Fruit fly (Drosophila melanogaster) whole organism, embryonic: Measurements from ENCODE around the gene CG13299.

ENCODE experiments used
- Atf6 ChIP-seq: fragments of 200-800 bp; sonication (Bioruptor generic); IDR thresholded peaks from 2 replicates; pipeline ENCODE4 v1.3.6; 2022; ENCODE audit warnings: missing biosample characterization, missing genetic modification characterization
- Bteb2 ChIP-seq: fragments of 200-800 bp; sonication (Bioruptor generic); optimal IDR thresholded peaks from 2 replicates; lab custom pipeline; 2016; ENCODE audit warnings: missing biosample characterization, missing genetic modification characterization
- CG10147 ChIP-seq: fragments of 200-800 bp; sonication (Bioruptor generic); optimal IDR thresholded peaks from 2 replicates; lab custom pipeline; 2019; ENCODE audit warnings: missing biosample characterization, mild to moderate bottlenecking, missing genetic modification characterization, moderate library complexity
- CG11093 ChIP-seq: fragments of 200-800 bp; sonication (Bioruptor generic); IDR thresholded peaks from 3 replicates; pipeline ENCODE4 v1.3.6; 2022; ENCODE audit warnings: missing biosample characterization, missing genetic modification characterization
- CG12391 ChIP-seq: fragments of 200-800 bp; sonication (Bioruptor generic); optimal IDR thresholded peaks from 3 replicates; lab custom pipeline; 2018; ENCODE audit warnings: missing biosample characterization, mild to moderate bottlenecking, missing genetic modification characterization, moderate library complexity
- CG12659 ChIP-seq: fragments of 200-800 bp; sonication (Bioruptor generic); optimal IDR thresholded peaks from 3 replicates; lab custom pipeline; 2017; ENCODE audit warnings: mild to moderate bottlenecking, missing biosample characterization, missing genetic modification reagents, missing genetic modification characterization
- CG12769 ChIP-seq: fragments of 200-800 bp; sonication (Bioruptor generic); optimal IDR thresholded peaks from 2 replicates; lab custom pipeline; 2019; ENCODE audit warnings: missing biosample characterization, mild to moderate bottlenecking, missing genetic modification characterization, moderate library complexity
- CG13296 ChIP-seq: fragments of 200-800 bp; sonication (Bioruptor generic); optimal IDR thresholded peaks from 3 replicates; lab custom pipeline; 2018; ENCODE audit warnings: missing biosample characterization, mild to moderate bottlenecking, missing genetic modification characterization
- CG15073 ChIP-seq: fragments of 200-800 bp; sonication (Bioruptor generic); optimal IDR thresholded peaks from 2 replicates; lab custom pipeline; 2016; ENCODE audit warnings: missing biosample characterization, missing genetic modification characterization
- CG2889 ChIP-seq: fragments of 200-800 bp; sonication (Bioruptor generic); IDR thresholded peaks from 3 replicates; pipeline ENCODE4 v1.3.6; 2022; ENCODE audit warnings: missing biosample characterization, missing genetic modification characterization
- CG30020 ChIP-seq: fragments of 200-800 bp; optimal IDR thresholded peaks from 2 replicates; lab custom pipeline; 2019; ENCODE audit warnings: missing biosample characterization, mild to moderate bottlenecking, missing genetic modification characterization, moderate library complexity
- CG32772 ChIP-seq: fragments of 200-800 bp; sonication (Bioruptor generic); IDR thresholded peaks from 2 replicates; pipeline ENCODE4 v1.3.6; 2022; ENCODE audit warnings: missing biosample characterization, missing genetic modification characterization
- CG3407 ChIP-seq: fragments of 200-800 bp; sonication (Bioruptor generic); optimal IDR thresholded peaks from 2 replicates; lab custom pipeline; 2018; ENCODE audit warnings: missing biosample characterization, mild to moderate bottlenecking, missing genetic modification characterization
- CG6689 ChIP-seq: fragments of 200-800 bp; sonication (Bioruptor generic); IDR thresholded peaks from 2 replicates; pipeline ENCODE4 v1.3.6; 2022; ENCODE audit warnings: missing biosample characterization, missing genetic modification characterization
- CG7928 ChIP-seq: fragments of 200-800 bp; sonication (Bioruptor generic); optimal IDR thresholded peaks from 2 replicates; lab custom pipeline; 2017; ENCODE audit warnings: missing biosample characterization, mild to moderate bottlenecking, missing genetic modification characterization
- CG9797 ChIP-seq: fragments of 200-800 bp; sonication (Bioruptor generic); optimal IDR thresholded peaks from 3 replicates; lab custom pipeline; 2018; ENCODE audit warnings: missing biosample characterization, mild to moderate bottlenecking, missing genetic modification characterization
- D19A ChIP-seq: fragments of 200-800 bp; optimal IDR thresholded peaks from 3 replicates; lab custom pipeline; 2019; ENCODE audit warnings: missing biosample characterization, mild to moderate bottlenecking, missing genetic modification characterization, moderate library complexity
- Dad ChIP-seq: fragments of 200-800 bp; sonication (Bioruptor generic); optimal IDR thresholded peaks from 3 replicates; lab custom pipeline; 2016; ENCODE audit warnings: missing biosample characterization, missing genetic modification characterization
- Drgx ChIP-seq: fragments of 200-800 bp; sonication (Bioruptor generic); IDR thresholded peaks from 2 replicates; pipeline ENCODE4 v1.3.6; 2022; ENCODE audit warnings: missing biosample characterization, missing genetic modification characterization
- GATAe ChIP-seq: fragments of 200-800 bp; sonication (Bioruptor generic); conservative IDR thresholded peaks from 2 replicates; pipeline ENCODE4 v1.3.6; 2022; ENCODE audit warnings: missing biosample characterization, missing genetic modification characterization
- H2.0 ChIP-seq: fragments of 200-800 bp; sonication (Bioruptor generic); IDR thresholded peaks from 2 replicates; pipeline ENCODE4 v1.3.6; 2022; ENCODE audit warnings: missing biosample characterization, missing genetic modification characterization
- HLHmδ ChIP-seq: fragments of 200-800 bp; sonication (Bioruptor generic); optimal IDR thresholded peaks from 2 replicates; lab custom pipeline; 2018; ENCODE audit warnings: missing biosample characterization, mild to moderate bottlenecking, missing genetic modification characterization, moderate library complexity
- Hmx ChIP-seq: fragments of 200-800 bp; sonication (Bioruptor generic); optimal IDR thresholded peaks from 2 replicates; lab custom pipeline; 2016; ENCODE audit warnings: missing biosample characterization, missing genetic modification characterization
- Meics ChIP-seq: fragments of 200-800 bp; sonication (Bioruptor generic); optimal IDR thresholded peaks from 2 replicates; lab custom pipeline; 2017; ENCODE audit warnings: missing biosample characterization, mild to moderate bottlenecking, missing genetic modification characterization
- NC2β ChIP-seq: fragments of 200-800 bp; sonication (Bioruptor generic); optimal IDR thresholded peaks from 2 replicates; lab custom pipeline; 2016; ENCODE audit warnings: missing biosample characterization, missing genetic modification characterization
- NfI ChIP-seq: fragments of 200-800 bp; sonication (Bioruptor generic); optimal IDR thresholded peaks from 3 replicates; lab custom pipeline; 2018; ENCODE audit warnings: missing biosample characterization, mild to moderate bottlenecking, missing genetic modification characterization, moderate library complexity
- Poxn ChIP-seq: fragments of 200-800 bp; sonication (Bioruptor generic); IDR thresholded peaks from 2 replicates; pipeline ENCODE4 v1.3.6; 2022; ENCODE audit warnings: missing biosample characterization, missing genetic modification characterization
- Ptx1 ChIP-seq: fragments of 200-800 bp; sonication (Bioruptor generic); IDR thresholded peaks from 2 replicates; pipeline ENCODE4 v1.3.6; 2022; ENCODE audit warnings: missing biosample characterization, missing genetic modification characterization
- Xbp1 ChIP-seq: fragments of 200-800 bp; sonication (Bioruptor generic); optimal IDR thresholded peaks from 3 replicates; lab custom pipeline; 2016; ENCODE audit warnings: missing biosample characterization, mild to moderate bottlenecking, missing genetic modification characterization
- ab ChIP-seq: fragments of 200-800 bp; sonication (Bioruptor generic); optimal IDR thresholded peaks from 2 replicates; lab custom pipeline; 2016; ENCODE audit warnings: missing biosample characterization, missing genetic modification characterization
- aop ChIP-seq: fragments of 200-800 bp; sonication (Bioruptor generic); IDR thresholded peaks from 2 replicates; pipeline ENCODE4 v1.3.6; 2022; ENCODE audit warnings: missing biosample characterization, missing genetic modification characterization
- ash1 ChIP-seq: fragments of 200-800 bp; sonication (Bioruptor generic); optimal IDR thresholded peaks from 2 replicates; lab custom pipeline; 2018; ENCODE audit warnings: missing biosample characterization, mild to moderate bottlenecking, missing genetic modification characterization
- az2 ChIP-seq: fragments of 200-800 bp; sonication (Bioruptor generic); optimal IDR thresholded peaks from 3 replicates; lab custom pipeline; 2016; ENCODE audit warnings: missing biosample characterization, missing genetic modification characterization
- bowl ChIP-seq: fragments of 200-800 bp; sonication (Bioruptor generic); IDR thresholded peaks from 2 replicates; pipeline ENCODE4 v1.3.6; 2022; ENCODE audit warnings: missing biosample characterization, missing genetic modification characterization
- bsh ChIP-seq, 2 experiments: fragments of 200-800 bp; sonication (Bioruptor generic); optimal IDR thresholded peaks; 2 replicates each; lab custom pipeline; 2017 to 2018; ENCODE audit warnings: mild to moderate bottlenecking in 2 of 2, missing biosample characterization in 2 of 2, missing genetic modification characterization in 2 of 2, moderate library complexity in 1 of 2
- cas ChIP-seq: fragments of 200-800 bp; sonication (Bioruptor generic); IDR thresholded peaks from 2 replicates; pipeline ENCODE4 v1.3.6; 2022; ENCODE audit warnings: missing biosample characterization, missing genetic modification characterization
- fu2 ChIP-seq: fragments of 200-800 bp; sonication (Bioruptor generic); optimal IDR thresholded peaks from 2 replicates; lab custom pipeline; 2016; ENCODE audit warnings: missing biosample characterization, missing genetic modification characterization
- hkb ChIP-seq, 2 experiments: fragments of 200-800 bp in 1 of 2; fragments of >200 bp in 1 of 2; sonication (Bioruptor generic) in 1 of 2; IDR thresholded peaks in 1 of 2; optimal IDR thresholded peaks in 1 of 2; 2 replicates each; pipeline versions ENCODE4 v1.3.6 to Lab custom; 2017 to 2022; ENCODE audit warnings: missing biosample characterization in 1 of 2, missing genetic modification characterization in 1 of 2
- jumu ChIP-seq: fragments of 200-800 bp; sonication (Bioruptor generic); optimal IDR thresholded peaks from 3 replicates; lab custom pipeline; 2016; ENCODE audit warnings: missing biosample characterization, missing genetic modification characterization
- knrl ChIP-seq: fragments of 200-800 bp; sonication (Bioruptor generic); IDR thresholded peaks from 3 replicates; pipeline ENCODE4 v1.3.6; 2022; ENCODE audit warnings: missing biosample characterization, missing genetic modification characterization; ENCODE audit not compliant: partially characterized antibody
- lilli ChIP-seq: fragments of 200-800 bp; sonication (Bioruptor generic); optimal IDR thresholded peaks from 3 replicates; lab custom pipeline; 2016; ENCODE audit warnings: missing biosample characterization, missing genetic modification characterization
- maf-S ChIP-seq: fragments of 200-800 bp; sonication (Bioruptor generic); optimal IDR thresholded peaks from 2 replicates; lab custom pipeline; 2016; ENCODE audit warnings: missing biosample characterization, missing genetic modification characterization
- mirr ChIP-seq: fragments of 200-800 bp; sonication (Bioruptor generic); optimal IDR thresholded peaks from 3 replicates; lab custom pipeline; 2018; ENCODE audit warnings: missing biosample characterization, mild to moderate bottlenecking, missing genetic modification characterization
- pnt ChIP-seq: fragments of 200-800 bp; sonication (Bioruptor generic); optimal IDR thresholded peaks from 3 replicates; lab custom pipeline; 2016; ENCODE audit warnings: missing biosample characterization, missing genetic modification characterization
- repo ChIP-seq: fragments of 200-800 bp; sonication (Bioruptor generic); optimal IDR thresholded peaks from 2 replicates; lab custom pipeline; 2016; ENCODE audit warnings: missing biosample characterization, missing genetic modification characterization
- sqz ChIP-seq: fragments of 200-800 bp; sonication (Bioruptor generic); optimal IDR thresholded peaks from 3 replicates; lab custom pipeline; 2018; ENCODE audit warnings: missing biosample characterization, mild to moderate bottlenecking, missing genetic modification characterization
- ssp ChIP-seq: fragments of 200-800 bp; sonication (Bioruptor generic); IDR thresholded peaks from 2 replicates; pipeline ENCODE4 v1.3.6; 2022; ENCODE audit warnings: missing biosample characterization, missing genetic modification characterization
- ttk ChIP-seq: fragments of 200-800 bp; sonication (Bioruptor generic); IDR thresholded peaks from 2 replicates; pipeline ENCODE4 v2.1.2; 2022; ENCODE audit warnings: missing biosample characterization, missing genetic modification characterization

The CG13299 gene

dm6 chr3L:6188995-6189927, 42.9 kb downstream of the CG13299 start, which contains the start of the genes D19A and CG7386 (continued):
- TF ChIP-seq hkb (optimal IDR thresholded peaks at IDR 0.05; lab: Kevin White, UChicago) (no peak), hkb (GFP tag; IDR thresholded peaks at IDR 0.05; lab: Robert Waterston, UW) (peak; percentile 37; the same call in 1 of the 2 replicates), HLHmδ (no peak), sqz (peak; percentile 88), mirr (GFP tag; lab: Kevin White, UChicago) (peak; percentile 37), CG13296 (GFP tag; lab: Kevin White, UChicago) (peak; percentile 57), az2 (GFP tag; lab: Kevin White, UChicago) (peak; percentile 40), Drgx (GFP tag; lab: Robert Waterston, UW) (peak; percentile 55), Atf6 (GFP tag; lab: Robert Waterston, UW) (peak; percentile 36; the same call in 1 of the 2 replicates), CG11093 (GFP tag; lab: Robert Waterston, UW) (peak; percentile 53; the same call in 2 of the 3 replicates), aop (GFP tag; lab: Robert Waterston, UW) (no peak), NC2β (GFP tag; lab: Kevin White, UChicago) (peak; percentile 31), Poxn (no peak), ab (GFP tag; lab: Kevin White, UChicago) (peak; percentile 52), ash1 (GFP tag; lab: Kevin White, UChicago) (no peak), fu2 (GFP tag; lab: Kevin White, UChicago) (peak; percentile 9), Bteb2 (GFP tag; lab: Kevin White, UChicago) (peak; percentile 50), NfI (GFP tag; lab: Kevin White, UChicago) (peak; percentile 45), lilli (GFP tag; lab: Kevin White, UChicago) (peak; percentile 70), CG7928 (GFP tag; lab: Kevin White, UChicago) (peak; percentile 89), CG15073 (no peak), CG10147 (GFP tag; lab: Kevin White, UChicago) (peak; percentile 45), maf-S (GFP tag; lab: Kevin White, UChicago) (peak; percentile 29), CG12391 (tag; lab: Kevin White, UChicago) (peak; percentile 73), CG9797 (GFP tag; lab: Kevin White, UChicago) (no peak), H2.0 (GFP tag; lab: Robert Waterston, UW) (peak; percentile 59), cas (peak; percentile 46; the same call in 1 of the 2 replicates), CG3407 (GFP tag; lab: Kevin White, UChicago) (no peak), Hmx (GFP tag; lab: Kevin White, UChicago) (no peak), CG30020 (tag; lab: Kevin White, UChicago) (peak; percentile 29), ttk (GFP tag; lab: Robert Waterston, UW) (peak; percentile 37; the same call in 1 of the 2 replicates), CG6689 (GFP tag; lab: Robert Waterston, UW) (peak; percentile 75), bowl (peak; percentile 56), Xbp1 (GFP tag; lab: Kevin White, UChicago) (peak; percentile 67), Dad (GFP tag; lab: Kevin White, UChicago) (no peak), GATAe (GFP tag; lab: Robert Waterston, UW) (no peak), CG12769 (peak; percentile 15), CG32772 (peak; percentile 46; the same call in 1 of the 2 replicates), Meics (peak; percentile 55), D19A (tag; lab: Kevin White, UChicago) (peak; percentile 80), bsh (GFP tag; optimal IDR thresholded peaks at IDR 0.05; lab: Kevin White, UChicago) (peak in 1 of 2 experiments; percentile 55), CG2889 (GFP tag; lab: Robert Waterston, UW) (0 out of 3 replicates have a peak, but pooled peaks have one; percentile 57), ssp (GFP tag; lab: Robert Waterston, UW) (peak; percentile 18; the same call in 1 of the 2 replicates), repo (peak; percentile 6), Ptx1 (peak; percentile 67), knrl (GFP tag; lab: Robert Waterston, UW) (peak; percentile 39; the same call in 2 of the 3 replicates), jumu (GFP tag; lab: Kevin White, UChicago) (peak; percentile 37), pnt (GFP tag; lab: Kevin White, UChicago) (peak; percentile 39), CG12659 (GFP tag; lab: Kevin White, UChicago) (peak; percentile 49)
